Worm (Caenorhabditis elegans) whole organism, late embryonic: ENCODE measurements around the gene nlp-46.

Experiments used
- C38D4.7 ChIP-seq: fragments of 200-800 bp; sonication (Bioruptor generic); optimal IDR thresholded peaks from 2 replicates; lab custom pipeline; 2018; ENCODE audit warnings: mild to moderate bottlenecking, missing genetic modification characterization, moderate library complexity, missing compliant biosample characterization
- F13H6.1 ChIP-seq: sonication (generic microtip); optimal IDR thresholded peaks from 2 replicates; lab custom pipeline; 2016; ENCODE audit warnings: missing genetic modification characterization, missing compliant biosample characterization
- T23F11.4 ChIP-seq: fragments of 200-800 bp; sonication (Bioruptor generic); optimal IDR thresholded peaks from 2 replicates; lab custom pipeline; 2018; ENCODE audit warnings: mild to moderate bottlenecking, missing genetic modification characterization, missing compliant biosample characterization
- Y22D7AL.16 ChIP-seq: sonication (generic microtip); optimal IDR thresholded peaks from 2 replicates; lab custom pipeline; 2016; ENCODE audit warnings: missing genetic modification characterization, missing compliant biosample characterization
- ahr-1 ChIP-seq: sonication (generic microtip); optimal IDR thresholded peaks from 2 replicates; lab custom pipeline; 2016; ENCODE audit warnings: missing genetic modification characterization, missing compliant biosample characterization
- ceh-14 ChIP-seq: sonication (generic microtip); optimal IDR thresholded peaks from 2 replicates; lab custom pipeline; 2016; ENCODE audit warnings: missing genotype, missing genetic modification characterization, missing compliant biosample characterization
- ceh-18 ChIP-seq: sonication (generic microtip); optimal IDR thresholded peaks from 2 replicates; lab custom pipeline; 2016; ENCODE audit warnings: missing genetic modification characterization, missing compliant biosample characterization
- ceh-30 ChIP-seq: fragments of 150-350 bp; optimal IDR thresholded peaks from 2 replicates; lab custom pipeline; 2014; ENCODE audit warnings: missing biosample characterization, missing genetic modification characterization
- ceh-31 ChIP-seq: sonication (generic microtip); optimal IDR thresholded peaks from 2 replicates; lab custom pipeline; 2016; ENCODE audit warnings: missing genetic modification characterization, missing compliant biosample characterization
- ceh-9 ChIP-seq: sonication (generic microtip); optimal IDR thresholded peaks from 2 replicates; lab custom pipeline; 2016; ENCODE audit warnings: mild to moderate bottlenecking, missing genetic modification characterization, inconsistent platforms, missing compliant biosample characterization
- dmd-4 ChIP-seq: sonication (generic microtip); optimal IDR thresholded peaks from 2 replicates; lab custom pipeline; 2016; ENCODE audit warnings: borderline replicate concordance, missing genetic modification characterization, missing compliant biosample characterization
- elt-2 ChIP-seq: sonication (generic microtip); optimal IDR thresholded peaks from 2 replicates; lab custom pipeline; 2016; ENCODE audit warnings: missing genetic modification reagents, missing genetic modification characterization, missing compliant biosample characterization
- ets-4 ChIP-seq: sonication (generic microtip); optimal IDR thresholded peaks from 2 replicates; lab custom pipeline; 2016; ENCODE audit warnings: missing genetic modification characterization, missing compliant biosample characterization
- eyg-1 ChIP-seq: sonication (generic microtip); optimal IDR thresholded peaks from 2 replicates; lab custom pipeline; 2016; ENCODE audit warnings: missing genotype, missing genetic modification characterization, missing compliant biosample characterization
- fax-1 ChIP-seq: sonication (generic microtip); optimal IDR thresholded peaks from 2 replicates; lab custom pipeline; 2016; ENCODE audit warnings: missing genotype, missing genetic modification characterization, missing compliant biosample characterization
- fkh-10 ChIP-seq: fragments of 150-350 bp; optimal IDR thresholded peaks from 2 replicates; lab custom pipeline; 2014; ENCODE audit warnings: missing biosample characterization, missing genetic modification reagents, missing genetic modification characterization
- gmeb-2 ChIP-seq: sonication (generic microtip); optimal IDR thresholded peaks from 2 replicates; lab custom pipeline; 2016; ENCODE audit warnings: missing genetic modification characterization, inconsistent platforms, missing compliant biosample characterization
- hlh-13 ChIP-seq: fragments of 200-800 bp; sonication (Bioruptor generic); optimal IDR thresholded peaks from 2 replicates; lab custom pipeline; 2018; ENCODE audit warnings: mild to moderate bottlenecking, missing genetic modification characterization, missing compliant biosample characterization
- hlh-6 ChIP-seq: sonication (generic microtip); optimal IDR thresholded peaks from 2 replicates; lab custom pipeline; 2016; ENCODE audit warnings: missing genotype, missing genetic modification characterization, missing compliant biosample characterization
- madf-2 ChIP-seq: sonication (generic microtip); optimal IDR thresholded peaks from 2 replicates; lab custom pipeline; 2017; ENCODE audit warnings: missing genetic modification characterization, missing compliant biosample characterization
- npax-4 ChIP-seq: sonication (generic microtip); optimal IDR thresholded peaks from 2 replicates; lab custom pipeline; 2016; ENCODE audit warnings: missing genetic modification characterization, missing compliant biosample characterization
- pat-9 ChIP-seq: fragments of 200-800 bp; sonication (Bioruptor generic); optimal IDR thresholded peaks from 2 replicates; lab custom pipeline; 2018; ENCODE audit warnings: mild to moderate bottlenecking, missing genetic modification characterization, moderate library complexity, missing compliant biosample characterization
- pha-4 ChIP-seq: fragments of 150-350 bp; optimal IDR thresholded peaks from 2 replicates; lab custom pipeline; 2018; ENCODE audit warnings: missing biosample characterization, missing genetic modification reagents, missing genetic modification characterization
- pqm-1 ChIP-seq: sonication (generic microtip); optimal IDR thresholded peaks from 2 replicates; lab custom pipeline; 2016; ENCODE audit warnings: missing genetic modification characterization, missing compliant biosample characterization
- pros-1 ChIP-seq: fragments of 150-350 bp; optimal IDR thresholded peaks from 2 replicates; lab custom pipeline; 2014; ENCODE audit warnings: missing biosample characterization, missing genetic modification reagents, missing genetic modification characterization
- ref-2 ChIP-seq: sonication (generic microtip); optimal IDR thresholded peaks from 2 replicates; lab custom pipeline; 2016; ENCODE audit warnings: missing genetic modification characterization, missing compliant biosample characterization
- sox-4 ChIP-seq: sonication (generic microtip); optimal IDR thresholded peaks from 2 replicates; lab custom pipeline; 2017; ENCODE audit warnings: mild to moderate bottlenecking, missing genetic modification characterization, inconsistent platforms, missing compliant biosample characterization
- unc-3 ChIP-seq, 2 experiments: fragments of 200-800 bp in 1 of 2; sonication (Bioruptor generic) in 1 of 2; sonication (generic microtip) in 1 of 2; conservative IDR thresholded peaks in 1 of 2; optimal IDR thresholded peaks in 1 of 2; 2 replicates each; pipeline versions ENCODE4 v1.3.6 to Lab custom; 2016 to 2022; ENCODE audit warnings: missing compliant biosample characterization in 2 of 2, missing genetic modification characterization in 2 of 2, missing genetic modification reagents in 1 of 2
- unc-55 ChIP-seq: sonication (generic microtip); optimal IDR thresholded peaks from 2 replicates; lab custom pipeline; 2017; ENCODE audit warnings: missing biosample characterization, missing genetic modification reagents, missing genetic modification characterization
- unc-86 ChIP-seq: sonication (generic microtip); optimal IDR thresholded peaks from 2 replicates; lab custom pipeline; 2016; ENCODE audit warnings: missing genetic modification characterization, missing compliant biosample characterization

The nlp-46 gene

DNA sequence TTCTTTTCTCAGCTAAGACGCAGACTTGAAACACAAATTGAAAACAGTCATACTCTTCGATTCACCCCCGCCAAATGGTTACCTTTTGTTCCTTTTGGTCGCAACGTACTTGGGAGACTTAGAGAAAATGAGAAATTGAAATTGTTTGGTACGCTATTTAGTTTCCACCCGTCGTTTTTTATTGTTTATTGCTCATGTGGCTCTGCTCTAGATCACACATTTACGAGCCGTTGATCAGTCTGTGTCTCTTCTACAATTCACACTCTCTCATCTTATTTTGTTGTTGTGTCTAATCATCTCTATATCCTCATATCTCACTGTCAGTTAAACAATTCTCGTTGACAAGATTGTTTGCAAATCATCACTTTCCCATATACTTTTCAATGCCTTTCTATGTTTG, 18.1 kb downstream of the nlp-46 start:
- TF ChIP-seq pros-1 (tag; lab: Kevin White, UChicago) = no peak
- no peak for TF ChIP-seq ceh-30 (tag; lab: Kevin White, UChicago)
- no peak for TF ChIP-seq ets-4

DNA sequence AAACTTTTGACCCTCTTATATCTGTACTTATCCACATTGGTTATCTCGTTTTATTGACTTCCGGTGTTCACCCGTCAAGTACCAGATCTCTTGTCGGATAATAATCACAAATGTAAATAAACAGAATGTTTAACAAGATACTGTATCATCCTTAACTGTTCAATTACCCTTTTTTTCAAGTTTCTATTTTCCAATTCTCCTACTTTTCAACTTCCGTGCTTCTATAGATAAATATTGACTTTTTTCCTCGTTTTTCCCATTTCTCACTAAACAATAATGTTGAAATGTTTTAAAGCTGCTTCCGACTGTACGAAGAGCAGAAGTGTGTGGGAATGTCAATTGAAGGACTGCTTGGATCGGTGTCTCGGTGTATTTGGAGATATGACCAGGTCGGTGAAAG, 19.2 kb downstream of the nlp-46 start, which contains the start of gene inx-11:
Gene inx-11 (plus strand): TSS at position 301 of the 400 bp plus-strand sequence.
- TF ChIP-seq gmeb-2 = no peak
- TF ChIP-seq dmd-4 = no peak
- TF ChIP-seq eyg-1 (tag; lab: Kevin White, UChicago) = no peak
- TF ChIP-seq pha-4 (tag; lab: Kevin White, UChicago) = no peak
- no peak for TF ChIP-seq elt-2 (tag; lab: Kevin White, UChicago)
- TF ChIP-seq fax-1 (tag; lab: Kevin White, UChicago) = no peak
- TF ChIP-seq ceh-14 = no peak
- no peak for TF ChIP-seq ceh-31 (tag; lab: Kevin White, UChicago)
- TF ChIP-seq, all 69 proteins: peak for 0

DNA sequence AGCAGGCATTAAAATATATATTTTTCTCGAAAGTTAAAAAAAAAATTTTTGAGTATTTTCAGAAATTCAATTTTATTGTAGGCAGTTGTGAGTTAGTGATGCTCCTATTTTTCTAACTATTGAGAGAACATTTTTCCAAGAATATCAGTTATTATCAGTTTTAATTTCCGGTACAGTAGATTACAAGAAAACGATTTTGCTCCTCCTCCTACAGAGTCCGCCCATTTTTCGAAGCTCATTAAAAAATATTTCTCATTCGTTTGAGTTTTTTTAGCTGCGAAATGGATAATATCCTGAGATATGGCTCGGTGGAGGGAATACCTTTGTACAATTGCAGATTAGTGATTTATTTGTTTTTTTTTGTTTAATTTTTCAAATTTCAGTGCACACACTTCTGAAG, 21.5 kb downstream of the nlp-46 start, which contains the start of gene srt-39:
Gene srt-39 (plus strand): TSS at position 301 of the 400 bp plus-strand sequence.
- TF ChIP-seq ahr-1 (tag; lab: Kevin White, UChicago) = no peak
- no peak for TF ChIP-seq eyg-1 (tag; lab: Kevin White, UChicago)
- no peak for TF ChIP-seq Y22D7AL.16 (tag; lab: Kevin White, UChicago)
- no peak for TF ChIP-seq ref-2 (tag; lab: Kevin White, UChicago)
- TF ChIP-seq fax-1 (tag; lab: Kevin White, UChicago) = no peak
- no peak for TF ChIP-seq C38D4.7 (GFP tag; lab: Kevin White, UChicago)
- no peak for TF ChIP-seq sox-4 (tag; lab: Kevin White, UChicago)
- TF ChIP-seq pqm-1 (tag; lab: Kevin White, UChicago) = no peak
- TF ChIP-seq dmd-4 = no peak
- no peak for TF ChIP-seq hlh-13 (GFP tag; lab: Kevin White, UChicago)
- no peak for TF ChIP-seq npax-4
- TF ChIP-seq madf-2 (tag; lab: Kevin White, UChicago) = no peak
- no peak for TF ChIP-seq ceh-9
- TF ChIP-seq hlh-6 (tag; lab: Kevin White, UChicago) = no peak

DNA sequence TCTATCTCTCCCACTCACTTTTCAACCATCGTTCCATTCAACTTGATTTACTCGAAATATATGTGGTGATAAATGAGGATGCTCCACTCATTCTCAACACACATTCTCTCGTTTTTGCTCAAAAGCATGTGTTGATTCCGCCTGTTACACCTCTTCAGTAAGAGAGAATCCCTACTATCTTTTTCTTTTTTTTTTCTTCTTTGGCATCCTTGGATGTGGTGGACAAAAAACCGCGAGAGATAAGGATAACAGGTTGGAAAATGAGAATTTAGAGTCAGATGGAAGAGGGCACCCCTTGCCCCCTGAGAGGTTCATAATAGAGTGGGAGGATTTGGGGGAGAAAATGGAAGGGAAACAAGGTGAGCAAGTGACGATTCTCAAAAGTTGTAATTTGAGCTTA, 27.1 kb downstream of the nlp-46 start:
- peak; percentile 49 for TF ChIP-seq ceh-18 (tag; lab: Kevin White, UChicago)
- TF ChIP-seq elt-2 (tag; lab: Kevin White, UChicago) = no peak

DNA sequence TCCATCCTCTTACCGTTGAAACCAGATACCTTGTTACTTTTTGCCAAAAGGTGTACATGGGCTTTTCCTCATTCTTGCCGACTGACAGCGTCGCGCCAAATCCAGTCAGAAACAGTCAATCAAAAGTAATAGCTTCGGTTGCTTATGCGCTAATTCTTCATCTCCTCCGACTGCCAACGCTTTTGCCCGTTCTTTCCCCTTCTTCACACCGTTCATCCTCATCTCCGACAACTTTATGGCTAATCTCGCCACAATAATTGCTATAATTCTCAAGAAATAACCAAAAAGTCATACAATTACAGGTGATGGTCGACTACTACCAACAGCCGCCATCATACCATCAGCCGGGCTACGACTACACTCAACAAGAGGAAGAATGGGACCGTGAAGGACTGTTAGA, 28.0 kb downstream of the nlp-46 start, which contains the start of gene atn-1:
Gene atn-1 (plus strand): TSS at position 301 of the 400 bp plus-strand sequence.
- TF ChIP-seq F13H6.1 (tag; lab: Kevin White, UChicago) (no peak), Y22D7AL.16 (tag; lab: Kevin White, UChicago) (no peak), unc-86 (tag; lab: Kevin White, UChicago) (no peak), ahr-1 (tag; lab: Kevin White, UChicago) (no peak), unc-3 (GFP tag; conservative IDR thresholded peaks at IDR 0.05; lab: Robert Waterston, UW) (no peak), unc-3 (tag; optimal IDR thresholded peaks at IDR 0.05; lab: Kevin White, UChicago) (no peak), sox-4 (tag; lab: Kevin White, UChicago) (no peak), pat-9 (tag; lab: Kevin White, UChicago) (no peak), T23F11.4 (GFP tag; lab: Kevin White, UChicago) (no peak)

DNA sequence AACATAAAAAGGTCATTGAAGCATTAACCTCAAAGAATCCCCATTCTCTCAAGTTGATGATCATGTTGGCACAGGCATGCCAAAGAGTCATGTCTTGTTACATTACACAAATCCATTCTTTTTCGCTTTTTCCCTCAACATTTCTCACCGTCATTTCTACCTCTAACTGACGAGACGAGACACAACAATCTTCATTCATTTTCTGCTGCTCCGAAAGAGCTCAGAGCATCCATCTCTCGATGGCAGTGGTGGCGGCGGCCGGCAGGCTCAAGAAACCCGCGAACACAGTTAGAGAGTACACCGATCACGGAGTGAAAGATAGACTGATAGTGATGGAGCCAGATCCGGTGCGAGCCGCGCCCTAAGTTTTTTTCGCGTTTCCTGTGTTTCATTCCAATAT, 28.9 kb downstream of the nlp-46 start:
- TF ChIP-seq ceh-18 (tag; lab: Kevin White, UChicago) (peak; percentile 69), unc-55 (GFP tag; lab: Kevin White, UChicago) (peak; percentile 33), fkh-10 (GFP tag; lab: Kevin White, UChicago) (no peak)
